Worm (Caenorhabditis elegans): Measurements from ENCODE around the gene srx-80.

Gene srx-80

ce11 chrV:11614805-11615497, 21.4 kb downstream of the srx-80 start (continued):
- TF ChIP-seq zfp-3 (GFP tag; conservative IDR thresholded peaks at IDR 0.05) (no peak), tra-1 (GFP tag; IDR thresholded peaks at IDR 0.05) (no peak), nhr-111 (GFP tag; optimal IDR thresholded peaks at IDR 0.05) (no peak), daf-19 (GFP tag; conservative IDR thresholded peaks at IDR 0.05) (no peak), fkh-10 (GFP tag; optimal IDR thresholded peaks at IDR 0.05) (no peak), dmd-9 (GFP tag; IDR thresholded peaks at IDR 0.05) (no peak), nhr-28 (tag; optimal IDR thresholded peaks at IDR 0.05) (peak; percentile 68), zip-11 (GFP tag; IDR thresholded peaks at IDR 0.05) (no peak), hlh-11 (tag; optimal IDR thresholded peaks at IDR 0.05) (peak; percentile 52), fos-1 (tag; optimal IDR thresholded peaks at IDR 0.05) (no peak), php-3 (GFP tag; IDR thresholded peaks at IDR 0.05) (0 out of 2 replicates have a peak, but pooled peaks have one; percentile 16), ama-1 (optimal IDR thresholded peaks at IDR 0.05) (no peak), saeg-2 (GFP tag; IDR thresholded peaks at IDR 0.05) (no peak), hif-1 (tag; optimal IDR thresholded peaks at IDR 0.05) (no peak), hmg-1.1 (GFP tag; IDR thresholded peaks at IDR 0.05) (no peak), ztf-11 (tag; optimal IDR thresholded peaks at IDR 0.05) (no peak), attf-4 (tag; optimal IDR thresholded peaks at IDR 0.05) (no peak), arid-1 (GFP tag; conservative IDR thresholded peaks at IDR 0.05) (no peak), nhr-76 (tag; optimal IDR thresholded peaks at IDR 0.05) (no peak), ztf-7 (tag; optimal IDR thresholded peaks at IDR 0.05) (no peak), duxl-1 (tag; optimal IDR thresholded peaks at IDR 0.05; ENCODE audit: poor library complexity) (no peak), ceh-20 (GFP tag; IDR thresholded peaks at IDR 0.05) (no peak), lin-15B (tag; optimal IDR thresholded peaks at IDR 0.05) (no peak), vab-7 (GFP tag; IDR thresholded peaks at IDR 0.05) (no peak), T20F7.1 (GFP tag; optimal IDR thresholded peaks at IDR 0.05) (peak; percentile 31), mep-1 (tag; optimal IDR thresholded peaks at IDR 0.05) (peak; percentile 26), lin-39 (tag; optimal IDR thresholded peaks at IDR 0.05) (no peak), F26F4.8 (GFP tag; conservative IDR thresholded peaks at IDR 0.05) (no peak), nhr-77 (tag; optimal IDR thresholded peaks at IDR 0.05) (no peak), Y5F2A.4 (GFP tag; optimal IDR thresholded peaks at IDR 0.05) (no peak), ceh-62 (tag; optimal IDR thresholded peaks at IDR 0.05) (no peak), dve-1 (tag; optimal IDR thresholded peaks at IDR 0.05; ENCODE audit: insufficient read depth) (peak; percentile 81), hlh-30 (tag; optimal IDR thresholded peaks at IDR 0.05; ENCODE audit: insufficient read depth) (peak; percentile 76), mes-2 (tag; optimal IDR thresholded peaks at IDR 0.05; ENCODE audit: poor library complexity, severe bottlenecking) (no peak), snpc-1.2 (GFP tag; IDR thresholded peaks at IDR 0.05) (no peak), ceh-44 (GFP tag; IDR thresholded peaks at IDR 0.05) (no peak), egl-43 (GFP tag; IDR thresholded peaks at IDR 0.05) (no peak), lim-7 (GFP tag; IDR thresholded peaks at IDR 0.05) (no peak)

DNA sequence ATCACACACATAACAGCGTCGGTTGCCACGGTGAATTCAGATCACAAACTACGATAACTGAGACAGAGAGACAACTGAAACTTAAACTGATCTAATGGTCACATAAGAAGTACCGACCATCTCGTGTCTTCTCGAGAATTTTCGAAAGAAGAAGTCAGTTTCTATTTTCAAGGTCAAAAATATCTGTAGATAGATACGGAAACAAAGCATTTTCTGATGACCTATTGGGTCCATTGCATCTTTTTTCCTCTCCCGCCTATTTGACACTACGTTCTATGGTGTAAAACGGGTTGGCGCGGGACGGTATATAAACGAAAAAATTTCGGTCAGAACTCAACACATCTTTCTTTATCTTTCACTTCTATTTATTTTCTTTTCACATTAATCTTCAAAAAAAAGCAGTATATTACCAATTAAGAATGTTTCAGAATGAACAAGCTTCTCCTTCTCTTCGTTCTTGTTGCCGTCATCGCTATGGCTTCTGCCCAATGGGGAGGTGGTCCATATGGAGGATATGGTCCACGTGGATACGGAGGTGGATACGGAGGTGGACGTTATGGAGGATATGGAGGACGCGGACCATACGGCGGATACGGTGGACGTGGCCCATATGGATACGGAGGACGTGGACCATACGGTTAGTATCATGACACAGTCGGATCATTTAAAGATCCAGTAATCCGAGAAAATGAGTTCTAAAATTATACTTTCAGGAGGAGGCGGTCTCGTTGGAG, 22.6 kb downstream of the srx-80 start, which contains the start of gene nlp-24:
Gene nlp-24, plus strand, starts transcription at position 429 of the 734 bp plus-strand sequence.
- no peak for TF ChIP-seq dmd-9 (GFP tag; IDR thresholded peaks at IDR 0.05)
- TF ChIP-seq set-16 (GFP tag; IDR thresholded peaks at IDR 0.05) = no peak
- TF ChIP-seq nhr-11 (tag; optimal IDR thresholded peaks at IDR 0.05) = no peak
- TF ChIP-seq unc-130 (GFP tag; optimal IDR thresholded peaks at IDR 0.05) = no peak
- TF ChIP-seq aha-1 (tag) = no peak
- TF ChIP-seq fkh-10 (GFP tag; optimal IDR thresholded peaks at IDR 0.05) = no peak
- no peak for TF ChIP-seq daf-8 (GFP tag; IDR thresholded peaks at IDR 0.05)
- no peak for TF ChIP-seq lin-15B (tag; optimal IDR thresholded peaks at IDR 0.05)
- TF ChIP-seq ama-1 (optimal IDR thresholded peaks at IDR 0.05) = no peak
- no peak for TF ChIP-seq sdz-12 (GFP tag; optimal IDR thresholded peaks at IDR 0.05)
- TF ChIP-seq egl-27 (tag; optimal IDR thresholded peaks at IDR 0.05) = no peak
- no peak for TF ChIP-seq tra-1 (GFP tag; IDR thresholded peaks at IDR 0.05)
- no peak for TF ChIP-seq F26F4.8 (GFP tag; conservative IDR thresholded peaks at IDR 0.05)
- TF ChIP-seq mxl-2 (GFP tag; conservative IDR thresholded peaks at IDR 0.05) = no peak
- no peak for TF ChIP-seq hmg-1.1 (GFP tag; IDR thresholded peaks at IDR 0.05)
- no peak; the same call in 1 of the 2 replicates for TF ChIP-seq mdt-29 (GFP tag; IDR thresholded peaks at IDR 0.05)
- TF ChIP-seq mdl-1 (tag; optimal IDR thresholded peaks at IDR 0.05) = no peak
- TF ChIP-seq lin-29 (GFP tag; IDR thresholded peaks at IDR 0.05) = no peak
- peak; percentile 30 for TF ChIP-seq hlh-30 (tag; optimal IDR thresholded peaks at IDR 0.05; ENCODE audit: insufficient read depth)
- no peak for TF ChIP-seq arid-1 (GFP tag; conservative IDR thresholded peaks at IDR 0.05)
